Fruit fly (Drosophila melanogaster): ENCODE results near the gene aln.

aln gene

DNA sequence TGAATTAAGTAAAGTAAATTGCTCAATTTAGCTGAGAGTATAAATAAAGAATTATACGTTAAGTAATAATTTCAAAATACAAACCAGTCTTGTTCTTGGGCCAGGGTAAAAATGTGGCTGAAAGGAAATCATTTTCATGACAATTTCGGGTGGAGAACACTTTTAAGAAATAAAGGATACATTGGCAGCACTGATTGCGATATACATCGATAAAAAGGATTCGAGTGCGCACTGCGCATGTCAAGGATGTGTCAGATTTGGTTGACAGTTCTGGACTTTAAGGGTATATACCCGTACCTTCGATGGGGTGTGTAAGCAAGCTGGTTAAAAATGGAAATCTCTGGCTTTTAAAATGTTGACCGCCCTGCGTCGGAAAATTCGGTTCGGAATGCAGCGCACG is at the start of gene aln:
Gene aln (plus strand): TSS at position 275 of the 400 bp plus-strand sequence.
- no peak for TF ChIP-seq CTCF (optimal IDR thresholded peaks at IDR 0.05)
- TF ChIP-seq CG8478 (optimal IDR thresholded peaks at IDR 0.05) = no peak

DNA sequence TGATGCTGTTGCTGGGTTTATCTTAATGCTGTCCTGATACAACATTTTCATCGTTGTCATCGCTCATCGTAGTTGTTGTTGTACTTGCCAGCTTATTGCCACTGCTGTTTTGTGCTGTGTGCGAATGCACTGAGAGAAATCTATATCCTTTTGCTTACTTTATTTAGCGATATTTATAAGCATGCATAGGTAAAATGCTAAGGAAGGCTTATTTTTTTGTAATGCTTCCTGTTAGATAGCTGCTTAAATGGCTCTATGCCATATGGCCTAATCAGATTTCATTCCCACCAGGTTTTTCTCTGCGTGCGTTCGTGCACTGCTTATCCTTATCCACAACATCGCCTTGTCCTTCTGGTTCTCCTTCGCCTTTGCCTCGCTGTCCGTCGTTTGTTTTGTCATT is 41.6 kb upstream of the aln start:
- TF ChIP-seq CG8478 (optimal IDR thresholded peaks at IDR 0.05) = no peak
- no peak for TF ChIP-seq CTCF (optimal IDR thresholded peaks at IDR 0.05)

- TF ChIP-seq CTCF (optimal IDR thresholded peaks at IDR 0.05) (no peak), CG8478 (optimal IDR thresholded peaks at IDR 0.05) (no peak)
Measured at dm6 chr3L:956862-957261, 36.9 kb upstream of the aln start.

DNA sequence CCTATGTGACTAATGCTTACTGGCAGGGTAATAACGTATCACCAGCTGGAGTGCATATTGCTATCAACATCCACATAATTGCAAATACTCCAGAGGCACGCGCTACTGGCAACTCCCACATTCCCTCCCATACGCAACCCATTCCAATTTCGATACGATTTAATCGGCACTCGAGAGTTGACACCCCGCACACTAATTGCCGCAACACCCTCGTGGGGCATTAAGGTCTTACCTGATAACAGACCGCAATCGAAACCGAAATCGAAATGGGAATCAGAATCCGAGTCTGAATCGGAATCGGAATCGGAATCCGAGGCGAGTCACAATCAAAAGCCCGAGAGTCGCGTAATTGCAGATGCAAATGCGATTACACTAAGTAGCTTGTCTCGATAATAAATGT is 35.2 kb upstream of the aln start:
- no peak for TF ChIP-seq CTCF (optimal IDR thresholded peaks at IDR 0.05)
- no peak for TF ChIP-seq CG8478 (optimal IDR thresholded peaks at IDR 0.05)

DNA sequence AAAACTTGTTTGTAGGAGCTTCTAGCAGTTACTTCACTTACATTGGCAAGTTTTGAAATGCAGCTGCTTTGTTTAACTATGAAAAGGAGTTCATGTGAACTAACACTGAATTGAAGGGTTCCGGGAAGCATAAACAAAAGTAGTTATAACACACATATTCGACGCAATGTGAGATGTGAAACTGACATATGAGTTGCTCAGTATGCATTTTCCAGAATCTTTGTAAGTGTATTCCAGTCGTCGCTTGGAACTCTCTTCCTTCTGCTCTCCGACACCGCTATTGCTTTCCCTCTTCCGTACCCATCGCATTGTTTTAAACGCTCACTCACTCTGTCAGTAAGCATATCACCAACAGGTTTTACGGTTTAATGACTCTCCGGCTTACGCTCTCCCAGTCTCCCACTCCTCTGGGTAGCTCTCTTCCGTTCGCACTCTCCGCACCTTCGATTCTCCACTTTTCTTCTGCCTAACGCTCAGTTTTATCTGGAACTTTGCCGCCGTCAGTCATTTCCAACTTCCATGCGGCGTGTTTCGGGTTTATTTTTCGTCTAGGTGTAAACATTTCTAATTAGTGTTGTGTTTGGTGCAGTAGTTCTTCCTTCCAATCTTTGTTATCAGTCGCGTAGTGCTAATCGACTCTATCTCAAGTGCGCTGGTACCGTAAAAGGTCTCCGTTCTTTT is 34.5 kb upstream of the aln start:
- no peak for TF ChIP-seq CTCF (optimal IDR thresholded peaks at IDR 0.05)
- TF ChIP-seq CG8478 (optimal IDR thresholded peaks at IDR 0.05) = no peak

DNA sequence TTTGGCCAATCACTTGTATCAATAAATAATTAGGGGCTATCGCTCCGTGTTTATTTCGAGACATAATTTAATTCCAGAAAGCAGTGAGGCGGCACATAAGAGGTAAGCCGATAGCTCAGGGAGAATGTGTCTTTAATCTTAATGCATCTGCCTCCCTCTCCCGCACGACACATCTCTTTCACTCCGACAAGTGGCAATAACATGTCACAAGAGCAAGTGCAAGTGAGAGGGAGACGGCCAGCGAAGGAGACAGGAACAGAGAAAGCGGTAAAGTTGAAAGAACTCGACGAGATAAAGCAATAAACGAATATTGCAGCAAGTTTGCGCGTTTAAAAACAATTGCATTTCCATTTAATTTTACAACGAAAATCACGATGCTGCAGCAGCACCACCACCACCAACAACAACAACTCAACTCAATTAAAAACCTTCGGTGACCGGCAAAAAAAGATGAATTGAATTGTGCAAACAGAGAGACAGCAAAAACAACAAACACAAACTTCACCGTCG is 33.9 kb upstream of the aln start:
- TF ChIP-seq CG8478 (optimal IDR thresholded peaks at IDR 0.05) = no peak
- no peak for TF ChIP-seq CTCF (optimal IDR thresholded peaks at IDR 0.05)

DNA sequence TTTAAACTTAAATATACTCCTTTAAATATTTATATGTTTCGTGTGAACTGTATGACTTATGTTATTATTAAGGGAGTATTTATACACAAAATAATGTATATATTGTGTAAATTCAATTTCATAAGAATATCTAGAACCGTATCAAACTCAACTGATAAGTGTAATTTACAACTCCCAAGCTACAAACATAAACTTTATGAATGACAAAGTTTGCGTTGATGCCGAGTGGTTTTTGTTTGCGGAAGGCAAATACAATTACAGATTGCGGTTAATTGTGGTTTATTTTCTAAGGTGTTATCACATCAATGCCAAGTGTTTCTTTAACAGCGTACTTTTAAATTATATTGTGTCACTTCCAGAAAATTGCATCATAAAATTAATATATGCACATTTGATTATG is 33.2 kb upstream of the aln start:
- TF ChIP-seq CG8478 (optimal IDR thresholded peaks at IDR 0.05) = no peak

DNA sequence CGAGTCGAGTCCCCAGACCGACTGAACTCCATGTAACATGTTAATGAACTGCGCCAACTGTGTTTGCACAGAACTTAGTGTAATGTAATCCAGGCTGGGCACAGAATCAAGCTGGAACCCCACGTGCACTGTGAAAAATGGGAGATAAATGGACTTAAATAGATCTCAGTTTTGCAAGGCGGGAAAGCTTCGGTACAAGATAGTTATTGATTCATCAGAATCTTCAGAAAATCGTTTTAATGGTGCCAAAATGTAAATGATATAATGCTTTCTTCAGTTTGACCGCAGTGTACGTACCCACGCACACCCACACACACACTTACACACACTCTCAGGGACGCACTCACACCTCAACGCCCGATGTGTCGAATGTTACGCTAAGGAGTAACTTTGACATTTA is 29.8 kb upstream of the aln start:
- TF ChIP-seq CTCF (optimal IDR thresholded peaks at IDR 0.05) = no peak
- no peak for TF ChIP-seq CG8478 (optimal IDR thresholded peaks at IDR 0.05)

dm6 chr3L:967822-968576 is 25.8 kb upstream of the aln start:
- no peak for TF ChIP-seq CG8478 (optimal IDR thresholded peaks at IDR 0.05)
- no peak for TF ChIP-seq CTCF (optimal IDR thresholded peaks at IDR 0.05)

DNA sequence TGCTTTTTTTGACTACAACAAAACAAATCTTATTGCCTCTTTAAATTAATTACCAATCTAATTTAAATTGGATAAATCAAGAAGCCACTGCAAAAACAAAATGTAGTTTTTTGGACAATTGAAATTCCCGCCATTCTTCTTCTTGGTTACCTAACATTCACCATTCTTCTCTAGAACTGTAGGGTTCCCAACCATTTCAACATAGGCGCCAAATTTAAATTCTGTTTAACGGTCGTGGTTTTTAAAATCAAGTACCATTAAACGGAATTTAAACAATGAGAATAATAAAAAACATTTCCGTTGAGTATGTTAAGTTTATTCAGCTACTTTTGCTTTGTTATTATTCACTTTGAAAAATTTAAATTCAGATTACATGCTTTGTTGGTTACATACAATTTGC is 1.9 kb downstream of the aln start:
- no peak for TF ChIP-seq CG8478 (optimal IDR thresholded peaks at IDR 0.05)

dm6 chr3L:999990-1000389 is 6.2 kb downstream of the aln start:
- no peak for TF ChIP-seq CG8478 (optimal IDR thresholded peaks at IDR 0.05)
- no peak for TF ChIP-seq CTCF (optimal IDR thresholded peaks at IDR 0.05)

DNA sequence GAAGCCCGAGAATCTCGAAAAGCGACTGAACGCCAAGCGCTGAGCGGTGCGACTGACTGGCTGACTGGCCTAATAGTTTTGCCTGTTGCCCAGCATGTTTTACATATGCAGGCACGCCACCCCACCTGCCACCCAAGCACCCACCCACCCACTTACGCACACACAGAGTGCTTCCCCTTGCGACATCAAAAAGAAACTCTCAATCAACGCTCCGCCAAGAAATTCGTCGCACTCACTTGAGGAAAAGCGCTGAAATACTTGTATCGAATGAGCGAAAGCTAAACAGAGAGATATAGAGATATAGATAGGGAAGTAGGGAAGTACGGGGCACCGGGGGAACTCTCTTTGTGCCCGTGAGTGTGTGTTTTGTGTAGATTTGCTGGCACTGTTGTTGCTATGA is 6.8 kb downstream of the aln start:
- TF ChIP-seq CG8478 (optimal IDR thresholded peaks at IDR 0.05) = no peak
- no peak for TF ChIP-seq CTCF (optimal IDR thresholded peaks at IDR 0.05)

dm6 chr3L:1005859-1006258 is 12.1 kb downstream of the aln start:
- TF ChIP-seq CTCF (optimal IDR thresholded peaks at IDR 0.05) = no peak
- TF ChIP-seq CG8478 (optimal IDR thresholded peaks at IDR 0.05) = no peak

DNA sequence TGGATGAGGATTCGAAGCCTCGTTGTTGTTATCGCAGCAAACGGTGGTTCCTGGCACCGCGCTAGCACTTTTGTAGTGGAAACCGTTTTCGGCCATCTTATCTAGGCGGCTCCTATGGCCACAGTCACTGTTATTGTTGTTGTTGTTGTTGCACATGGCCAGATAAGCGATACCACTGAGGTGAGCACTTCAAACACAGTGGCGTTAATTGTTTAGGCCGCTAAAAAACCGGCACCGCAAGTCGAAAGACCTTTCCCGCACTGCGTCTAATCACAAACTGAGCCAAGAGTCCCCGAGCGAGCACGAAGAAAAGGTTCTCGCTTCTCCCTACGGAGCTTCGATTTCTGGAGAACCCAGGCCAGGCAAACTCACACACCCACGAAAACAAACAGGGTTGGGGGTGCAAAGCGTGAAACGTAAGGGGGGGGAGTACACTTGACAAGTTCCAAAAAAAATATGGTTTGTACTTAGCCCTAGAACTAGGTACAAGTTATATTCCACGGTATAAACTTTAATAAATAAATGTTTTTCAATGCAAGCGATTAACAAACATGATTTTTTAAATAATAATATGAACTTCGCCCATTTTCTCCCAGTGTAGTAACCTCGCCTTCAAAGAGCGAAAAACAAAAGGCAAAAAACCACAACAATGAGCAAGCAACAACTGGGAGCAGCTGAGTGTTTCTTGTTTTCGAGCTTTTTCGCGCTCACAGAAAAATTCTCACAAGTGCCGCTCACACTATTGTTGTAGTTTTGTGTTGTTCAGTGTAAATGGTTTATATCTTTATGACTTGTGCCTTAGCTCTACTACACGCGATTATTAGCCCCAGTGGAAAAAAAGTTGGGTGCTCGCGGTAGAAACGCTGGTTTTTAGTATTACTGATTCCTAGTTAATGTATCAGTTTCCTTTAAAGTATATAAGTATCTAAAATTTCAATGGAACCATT is 14.0 kb downstream of the aln start:
- TF ChIP-seq CG8478 (optimal IDR thresholded peaks at IDR 0.05) = no peak
- TF ChIP-seq CTCF (optimal IDR thresholded peaks at IDR 0.05) = no peak

dm6 chr3L:1010969-1011368 is 17.2 kb downstream of the aln start:
- TF ChIP-seq CTCF (optimal IDR thresholded peaks at IDR 0.05) = no peak
- TF ChIP-seq CG8478 (optimal IDR thresholded peaks at IDR 0.05) = no peak

Data from S2 (cell line).